Worm (Caenorhabditis elegans) whole organism, early embryonic: ENCODE results near the gene ugt-66.

ENCODE experiments used
- B0310.2 ChIP-seq: sonication (generic microtip); optimal IDR thresholded peaks from 2 replicates; lab custom pipeline; 2016; ENCODE audit warnings: mild to moderate bottlenecking, missing genetic modification characterization, missing compliant biosample characterization
- F13C5.2 ChIP-seq: sonication (generic microtip); optimal IDR thresholded peaks from 2 replicates; lab custom pipeline; 2017; ENCODE audit warnings: mild to moderate bottlenecking, missing genetic modification characterization, inconsistent platforms, missing compliant biosample characterization
- aly-1 ChIP-seq: sonication (generic microtip); optimal IDR thresholded peaks from 2 replicates; lab custom pipeline; 2016; ENCODE audit warnings: missing genetic modification characterization, missing compliant biosample characterization
- ama-1 ChIP-seq: fragments of 150-350 bp; optimal IDR thresholded peaks from 2 replicates; lab custom pipeline; 2014
- ceh-13 ChIP-seq: fragments of 200-800 bp; sonication (Bioruptor generic); optimal IDR thresholded peaks from 2 replicates; lab custom pipeline; 2018; ENCODE audit warnings: mild to moderate bottlenecking, missing genetic modification characterization, missing compliant biosample characterization
- ceh-36 ChIP-seq: sonication (generic microtip); optimal IDR thresholded peaks from 2 replicates; lab custom pipeline; 2016; ENCODE audit warnings: missing genetic modification characterization, inconsistent platforms, missing compliant biosample characterization
- ets-7 ChIP-seq: sonication (generic microtip); optimal IDR thresholded peaks from 2 replicates; lab custom pipeline; 2016; ENCODE audit warnings: missing genotype, missing genetic modification characterization, missing compliant biosample characterization
- flt-1 ChIP-seq: fragments of 200-800 bp; sonication (Bioruptor generic); IDR thresholded peaks from 2 replicates; pipeline ENCODE4 v1.3.6; 2022; ENCODE audit warnings: missing genetic modification characterization, missing compliant biosample characterization
- hmbx-1 ChIP-seq: sonication (generic microtip); optimal IDR thresholded peaks from 2 replicates; lab custom pipeline; 2016; ENCODE audit warnings: mild to moderate bottlenecking, missing genetic modification characterization, missing compliant biosample characterization
- hmg-4 ChIP-seq: fragments of 200-800 bp; sonication (Bioruptor generic); optimal IDR thresholded peaks from 2 replicates; lab custom pipeline; 2018; ENCODE audit warnings: mild to moderate bottlenecking, missing genetic modification characterization, missing compliant biosample characterization
- hnd-1 ChIP-seq: sonication (generic microtip); optimal IDR thresholded peaks from 2 replicates; lab custom pipeline; 2016; ENCODE audit warnings: missing genetic modification characterization, missing compliant biosample characterization
- pes-1 ChIP-seq: fragments of 200-800 bp; sonication (Bioruptor generic); IDR thresholded peaks from 2 replicates; pipeline ENCODE4 v1.3.6; 2022; ENCODE audit warnings: missing genetic modification reagents, missing genetic modification characterization, missing compliant biosample characterization
- scrt-1 ChIP-seq: fragments of 200-800 bp; sonication (Bioruptor generic); IDR thresholded peaks from 2 replicates; pipeline ENCODE4 v1.3.6; 2022; ENCODE audit warnings: missing genetic modification characterization, missing compliant biosample characterization
- sea-1 ChIP-seq: fragments of 200-800 bp; sonication (Bioruptor generic); conservative IDR thresholded peaks from 2 replicates; pipeline ENCODE4 v1.3.6; 2022; ENCODE audit warnings: missing genetic modification characterization, missing compliant biosample characterization
- tbx-11 ChIP-seq: fragments of 200-800 bp; sonication (Bioruptor generic); IDR thresholded peaks from 2 replicates; pipeline ENCODE4 v1.3.6; 2022; ENCODE audit warnings: missing genetic modification characterization, missing compliant biosample characterization
- tbx-37 ChIP-seq: fragments of 200-800 bp; sonication (Bioruptor generic); conservative IDR thresholded peaks from 2 replicates; pipeline ENCODE4 v1.3.6; 2022; ENCODE audit warnings: missing genetic modification reagents, missing genetic modification characterization, missing compliant biosample characterization
- tra-4 ChIP-seq: sonication (generic microtip); optimal IDR thresholded peaks from 2 replicates; lab custom pipeline; 2017; ENCODE audit warnings: missing genetic modification characterization, missing compliant biosample characterization

ugt-66 gene

DNA sequence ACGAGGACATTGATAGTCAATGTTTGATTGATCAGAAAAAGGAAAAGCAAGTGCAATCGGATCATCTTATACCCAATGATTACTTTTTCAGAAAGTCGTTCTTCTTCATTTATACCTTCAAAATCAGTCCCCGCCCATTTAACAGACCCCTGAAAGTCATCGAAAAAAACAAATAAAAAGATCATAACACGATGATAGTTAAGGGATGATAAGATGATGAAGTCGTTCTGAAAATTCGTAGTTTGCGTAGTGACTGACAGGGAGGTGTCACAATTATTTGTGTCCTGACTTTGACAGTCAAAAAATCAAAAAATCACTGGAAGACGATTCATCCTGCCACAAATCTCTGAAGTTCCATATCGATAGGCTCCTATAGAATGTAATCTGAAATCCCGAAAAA is at the start of gene ugt-66:
Gene ugt-66, minus strand, starts transcription at position 101 of the 400 bp plus-strand sequence.
- TF ChIP-seq F13C5.2 (tag; lab: Kevin White, UChicago), result no peak
- no peak for TF ChIP-seq pes-1
- TF ChIP-seq hnd-1, result no peak
- TF ChIP-seq hmbx-1 (tag; lab: Kevin White, UChicago), result no peak
- no peak for TF ChIP-seq ceh-36 (tag; lab: Kevin White, UChicago)
- no peak for TF ChIP-seq aly-1 (tag; lab: Kevin White, UChicago)
- no peak for TF ChIP-seq tbx-11 (GFP tag; lab: Robert Waterston, UW)
- no peak for TF ChIP-seq tbx-37 (GFP tag; lab: Robert Waterston, UW)
- no peak for TF ChIP-seq scrt-1
- no peak for TF ChIP-seq hmg-4 (GFP tag; lab: Kevin White, UChicago)
- no peak for TF ChIP-seq ceh-13 (GFP tag; lab: Kevin White, UChicago)
- TF ChIP-seq tra-4 (tag; lab: Kevin White, UChicago), result no peak
- TF ChIP-seq ama-1 (lab: Kevin White, UChicago), result no peak
- TF ChIP-seq ets-7, result no peak
- no peak for TF ChIP-seq flt-1
- no peak for TF ChIP-seq sea-1 (GFP tag; lab: Robert Waterston, UW)
- TF ChIP-seq B0310.2 (tag; lab: Kevin White, UChicago), result no peak

ce11 chrIII:6240528-6240927 is 46.1 kb upstream of the ugt-66 start, which contains the start of gene T12A2.3:
T12A2.3 (plus strand) TSS chrIII:6240828.
- TF ChIP-seq tbx-11 (GFP tag; lab: Robert Waterston, UW), result no peak
- no peak for TF ChIP-seq pes-1
- no peak for TF ChIP-seq ama-1 (lab: Kevin White, UChicago)
- no peak for TF ChIP-seq hnd-1
- TF ChIP-seq B0310.2 (tag; lab: Kevin White, UChicago), result no peak
- TF ChIP-seq sea-1 (GFP tag; lab: Robert Waterston, UW), result no peak
- no peak for TF ChIP-seq hmg-4 (GFP tag; lab: Kevin White, UChicago)
- TF ChIP-seq aly-1 (tag; lab: Kevin White, UChicago), result no peak

- TF ChIP-seq F13C5.2 (tag; lab: Kevin White, UChicago) (no peak), flt-1 (no peak), hnd-1 (no peak), ama-1 (lab: Kevin White, UChicago) (no peak), hmg-4 (GFP tag; lab: Kevin White, UChicago) (no peak), ceh-13 (GFP tag; lab: Kevin White, UChicago) (no peak), aly-1 (tag; lab: Kevin White, UChicago) (no peak), sea-1 (GFP tag; lab: Robert Waterston, UW) (no peak), scrt-1 (no peak), B0310.2 (tag; lab: Kevin White, UChicago) (no peak), ets-7 (no peak), tra-4 (tag; lab: Kevin White, UChicago) (no peak), tbx-37 (GFP tag; lab: Robert Waterston, UW) (no peak), tbx-11 (GFP tag; lab: Robert Waterston, UW) (no peak), hmbx-1 (tag; lab: Kevin White, UChicago) (no peak), pes-1 (no peak), ceh-36 (tag; lab: Kevin White, UChicago) (no peak)
These were observed 42.3 kb upstream of the ugt-66 start, which contains the start of gene T12A2.21 for ce11 chrIII:6236649-6237048. T12A2.21 (minus strand) TSS chrIII:6236749.

ce11 chrIII:6231880-6232279 is 37.5 kb upstream of the ugt-66 start:
- no peak for TF ChIP-seq aly-1 (tag; lab: Kevin White, UChicago)
- TF ChIP-seq tra-4 (tag; lab: Kevin White, UChicago), result no peak
- TF ChIP-seq F13C5.2 (tag; lab: Kevin White, UChicago), result no peak
- TF ChIP-seq ets-7, result no peak

DNA sequence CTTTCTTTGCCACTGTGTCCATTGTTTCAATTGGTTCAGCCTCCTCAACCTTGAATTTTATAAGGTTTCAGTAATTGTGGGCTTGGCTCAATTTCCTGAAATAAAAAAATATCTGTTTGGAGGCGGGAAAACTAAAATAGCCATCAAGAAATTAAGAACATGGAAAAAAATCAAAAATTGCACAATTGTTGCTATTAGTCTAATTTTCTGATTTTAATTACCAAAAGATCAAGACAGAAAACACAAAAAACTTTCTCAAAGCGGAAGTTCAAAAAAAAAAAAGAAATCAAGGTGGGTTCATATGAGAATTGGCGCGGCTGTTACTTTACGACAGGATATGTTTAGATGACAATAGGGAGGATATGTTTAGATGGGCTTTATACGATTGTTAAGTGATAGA is 36.5 kb upstream of the ugt-66 start, which contains the start of gene esyt-2:
Gene esyt-2, minus strand, starts transcription at position 101 of the 400 bp plus-strand sequence.
- TF ChIP-seq ceh-13 (GFP tag; lab: Kevin White, UChicago), result no peak
- TF ChIP-seq hmg-4 (GFP tag; lab: Kevin White, UChicago), result no peak
- no peak for TF ChIP-seq tbx-11 (GFP tag; lab: Robert Waterston, UW)
- TF ChIP-seq hmbx-1 (tag; lab: Kevin White, UChicago), result no peak
- no peak for TF ChIP-seq hnd-1
- TF ChIP-seq B0310.2 (tag; lab: Kevin White, UChicago), result no peak
- TF ChIP-seq flt-1, result no peak
- no peak for TF ChIP-seq ets-7
- TF ChIP-seq tra-4 (tag; lab: Kevin White, UChicago), result no peak

DNA sequence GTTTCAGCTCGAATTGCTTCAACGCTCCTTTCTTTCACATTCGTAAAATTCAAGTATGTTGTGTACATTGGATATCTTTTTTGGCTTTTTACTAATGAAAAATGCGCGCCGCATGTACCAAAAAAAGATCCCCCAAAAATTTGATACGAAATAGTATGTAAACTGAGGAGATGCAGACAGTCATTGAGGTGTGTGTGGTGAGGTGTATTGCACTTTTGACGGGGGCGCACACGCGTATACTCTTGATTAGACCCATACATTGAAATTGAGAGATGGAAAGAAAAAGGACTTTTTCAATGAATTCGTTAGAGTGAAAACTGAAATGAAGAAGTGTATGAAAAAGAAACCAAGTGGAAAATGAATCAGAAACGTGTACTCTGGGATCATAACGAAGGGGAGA is 27.0 kb upstream of the ugt-66 start:
- TF ChIP-seq ceh-13 (GFP tag; lab: Kevin White, UChicago) (no peak), tbx-37 (GFP tag; lab: Robert Waterston, UW) (no peak), pes-1 (no peak), scrt-1 (no peak), flt-1 (no peak), ets-7 (no peak), hnd-1 (no peak), hmbx-1 (tag; lab: Kevin White, UChicago) (no peak), ceh-36 (tag; lab: Kevin White, UChicago) (no peak), B0310.2 (tag; lab: Kevin White, UChicago) (no peak), tbx-11 (GFP tag; lab: Robert Waterston, UW) (no peak), aly-1 (tag; lab: Kevin White, UChicago) (no peak)

DNA sequence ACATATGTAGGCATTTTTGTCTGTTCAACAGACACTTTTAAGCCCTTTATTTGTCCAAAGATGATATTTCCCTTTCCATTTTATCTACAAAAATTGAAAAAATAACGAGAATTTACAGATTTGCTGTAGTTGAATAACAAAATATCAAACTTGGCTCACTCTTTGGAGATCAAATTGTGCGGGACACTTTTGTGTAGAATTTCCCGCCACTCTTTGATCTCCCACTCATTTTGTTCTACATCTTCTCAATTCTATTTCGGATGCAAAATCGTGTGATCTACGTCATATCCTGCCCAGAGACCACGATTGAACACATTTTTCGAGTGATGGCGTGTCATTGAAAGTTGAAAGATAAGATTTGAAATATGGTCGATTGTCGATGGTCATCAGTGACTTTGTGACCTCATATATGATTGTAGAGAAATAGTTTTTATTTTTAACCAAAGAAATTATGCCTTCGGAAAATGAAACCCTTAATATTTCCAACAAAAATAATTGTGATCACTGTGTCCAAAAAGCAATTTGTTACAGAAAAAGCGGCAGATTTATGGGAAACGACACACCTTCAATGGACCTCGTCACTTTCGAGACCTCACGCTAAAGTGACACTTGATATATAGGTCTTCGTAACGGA is 22.6 kb upstream of the ugt-66 start, which contains the start of gene hot-4:
Gene hot-4, plus strand, starts transcription at position 584 of the 634 bp plus-strand sequence.
- TF ChIP-seq tra-4 (tag; lab: Kevin White, UChicago) (no peak), aly-1 (tag; lab: Kevin White, UChicago) (no peak), hmbx-1 (tag; lab: Kevin White, UChicago) (no peak), hmg-4 (GFP tag; lab: Kevin White, UChicago) (no peak), hnd-1 (no peak), tbx-11 (GFP tag; lab: Robert Waterston, UW) (no peak), ceh-13 (GFP tag; lab: Kevin White, UChicago) (no peak), flt-1 (no peak), sea-1 (GFP tag; lab: Robert Waterston, UW) (no peak), B0310.2 (tag; lab: Kevin White, UChicago) (no peak), scrt-1 (no peak), pes-1 (no peak)
